Fruit fly (Drosophila melanogaster) whole organism, embryonic: ENCODE measurements around the gene Osi14.
A peak's percentile ranks its signal among the peaks of the same experiment; 100 is the strongest.

Experiments used
- Atf-2 ChIP-seq: fragments of 200-800 bp; sonication (Bioruptor generic); optimal IDR thresholded peaks from 2 replicates; lab custom pipeline; 2016; ENCODE audit warnings: missing biosample characterization, missing genetic modification characterization
- Awh ChIP-seq: fragments of 200-800 bp; sonication (Bioruptor generic); IDR thresholded peaks from 2 replicates; pipeline ENCODE4, ENCODE4 v1.3.6; 2022; ENCODE audit warnings: missing biosample characterization, missing genetic modification characterization
- Blimp-1 ChIP-seq: fragments of 200-800 bp; sonication (Bioruptor generic); optimal IDR thresholded peaks from 3 replicates; lab custom pipeline; 2018; ENCODE audit warnings: missing biosample characterization, missing genetic modification characterization, mild to moderate bottlenecking, moderate library complexity, missing genetic modification reagents
- CG10274 ChIP-seq: fragments of 200-800 bp; sonication (Bioruptor generic); optimal IDR thresholded peaks from 3 replicates; lab custom pipeline; 2017; ENCODE audit warnings: missing biosample characterization, mild to moderate bottlenecking, missing genetic modification characterization
- CG10321 ChIP-seq: fragments of 200-800 bp; sonication (Bioruptor generic); IDR thresholded peaks from 2 replicates; pipeline ENCODE4 v1.3.6; 2022; ENCODE audit warnings: missing biosample characterization, missing genetic modification characterization
- CG10462 ChIP-seq: fragments of 200-800 bp; sonication (Bioruptor generic); optimal IDR thresholded peaks from 2 replicates; lab custom pipeline; 2016; ENCODE audit warnings: missing biosample characterization, missing genetic modification characterization
- CG12219 ChIP-seq: fragments of 200-800 bp; sonication (Bioruptor generic); optimal IDR thresholded peaks from 3 replicates; lab custom pipeline; 2018; ENCODE audit warnings: missing biosample characterization, mild to moderate bottlenecking, missing genetic modification characterization
- CG13624 ChIP-seq: fragments of 200-800 bp; sonication (Bioruptor generic); optimal IDR thresholded peaks from 2 replicates; lab custom pipeline; 2016; ENCODE audit warnings: missing biosample characterization, missing genetic modification characterization
- CG13775 ChIP-seq: fragments of 200-800 bp; sonication (Bioruptor generic); optimal IDR thresholded peaks from 3 replicates; lab custom pipeline; 2017; ENCODE audit warnings: missing biosample characterization, mild to moderate bottlenecking, missing genetic modification characterization
- CG1529 ChIP-seq: fragments of 200-800 bp; sonication (Bioruptor generic); optimal IDR thresholded peaks from 3 replicates; lab custom pipeline; 2018; ENCODE audit warnings: missing biosample characterization, missing genetic modification characterization
- CG15696 ChIP-seq: fragments of 200-800 bp; sonication (Bioruptor generic); optimal IDR thresholded peaks from 2 replicates; lab custom pipeline; 2019; ENCODE audit warnings: missing biosample characterization, mild to moderate bottlenecking, missing genetic modification characterization, moderate library complexity
- CG17186 ChIP-seq: fragments of 200-800 bp; sonication (Bioruptor generic); optimal IDR thresholded peaks from 3 replicates; lab custom pipeline; 2017; ENCODE audit warnings: missing biosample characterization, missing genetic modification reagents, missing genetic modification characterization
- CG17328 ChIP-seq: fragments of 200-800 bp; sonication (Bioruptor generic); IDR thresholded peaks from 2 replicates; pipeline ENCODE4 v1.3.6; 2022; ENCODE audit warnings: missing biosample characterization, missing genetic modification characterization
- CG4328 ChIP-seq: fragments of 200-800 bp; sonication (Bioruptor generic); optimal IDR thresholded peaks from 3 replicates; lab custom pipeline; 2017; ENCODE audit warnings: missing biosample characterization, missing genetic modification reagents, missing genetic modification characterization
- CG7271 ChIP-seq: fragments of 200-800 bp; sonication (Bioruptor generic); optimal IDR thresholded peaks from 2 replicates; lab custom pipeline; 2018; ENCODE audit warnings: missing biosample characterization, mild to moderate bottlenecking, missing genetic modification characterization, moderate library complexity
- CG7372 ChIP-seq: fragments of 200-800 bp; sonication (Bioruptor generic); IDR thresholded peaks from 2 replicates; pipeline ENCODE4 v1.3.6; 2022; ENCODE audit warnings: missing biosample characterization, missing genetic modification characterization
- CHES-1-like ChIP-seq: fragments of 200-800 bp; sonication (Bioruptor generic); optimal IDR thresholded peaks from 2 replicates; lab custom pipeline; 2016; ENCODE audit warnings: missing biosample characterization, missing genetic modification characterization
- D19B ChIP-seq: fragments of 200-800 bp; sonication (Bioruptor generic); optimal IDR thresholded peaks from 2 replicates; lab custom pipeline; 2017; ENCODE audit warnings: missing biosample characterization, mild to moderate bottlenecking, missing genetic modification characterization
- Doc2 ChIP-seq: fragments of 200-800 bp; sonication (Bioruptor generic); IDR thresholded peaks from 2 replicates; pipeline ENCODE4 v1.3.6; 2022; ENCODE audit warnings: missing biosample characterization, missing genetic modification characterization
- Drgx ChIP-seq: fragments of 200-800 bp; sonication (Bioruptor generic); IDR thresholded peaks from 2 replicates; pipeline ENCODE4 v1.3.6; 2022; ENCODE audit warnings: missing biosample characterization, missing genetic modification characterization
- Ets65A ChIP-seq: fragments of 200-800 bp; sonication (Bioruptor generic); peaks from one replicate; lab custom pipeline; 2016; ENCODE audit warnings: missing biosample characterization, missing genetic modification characterization
- HLH4C ChIP-seq: fragments of 200-800 bp; sonication (Bioruptor generic); IDR thresholded peaks from 3 replicates; pipeline ENCODE4 v1.3.6; 2022; ENCODE audit warnings: missing biosample characterization, missing genetic modification characterization; ENCODE audit not compliant: partially characterized antibody
- HmgZ ChIP-seq: fragments of 200-800 bp; sonication (Bioruptor generic); optimal IDR thresholded peaks from 2 replicates; lab custom pipeline; 2018; ENCODE audit warnings: missing biosample characterization, mild to moderate bottlenecking, missing genetic modification characterization
- Max ChIP-seq: fragments of 200-800 bp; sonication (Bioruptor generic); optimal IDR thresholded peaks from 2 replicates; lab custom pipeline; 2016; ENCODE audit warnings: missing biosample characterization, mild to moderate bottlenecking, missing genetic modification characterization
- Sin3A ChIP-seq: fragments of >200 bp; optimal IDR thresholded peaks from 2 replicates; lab custom pipeline; 2018
- Trl ChIP-seq, 3 experiments: fragments of >200 bp in 2 of 3; fragments of 200-800 bp in 1 of 3; sonication (Bioruptor generic) in 1 of 3; optimal IDR thresholded peaks; 2 replicates in 1 of 3; 3 replicates in 2 of 3; lab custom pipeline; 2016 to 2017; ENCODE audit warnings: missing biosample characterization in 1 of 3, missing genetic modification characterization in 1 of 3
- Xrp1 ChIP-seq: fragments of 200-800 bp; sonication (Bioruptor generic); IDR thresholded peaks from 2 replicates; pipeline ENCODE4 v1.3.6; 2022; ENCODE audit warnings: missing biosample characterization, missing genetic modification characterization
- ara ChIP-seq: fragments of 200-800 bp; sonication (Bioruptor generic); IDR thresholded peaks from 2 replicates; pipeline ENCODE4 v1.3.6; 2022; ENCODE audit warnings: missing biosample characterization, missing genetic modification characterization
- dpn ChIP-seq, 2 experiments: fragments of 200-800 bp; sonication (Bioruptor generic); optimal IDR thresholded peaks; 3 replicates each; lab custom pipeline; 2016; ENCODE audit warnings: missing biosample characterization in 2 of 2, missing genetic modification characterization in 2 of 2
- ftz-f1 ChIP-seq: fragments of 200-800 bp; sonication (Bioruptor generic); optimal IDR thresholded peaks from 2 replicates; lab custom pipeline; 2016; ENCODE audit warnings: missing biosample characterization, missing genetic modification characterization
- gce ChIP-seq: fragments of 200-800 bp; sonication (Bioruptor generic); IDR thresholded peaks from 3 replicates; pipeline ENCODE4 v1.3.6; 2022; ENCODE audit warnings: missing biosample characterization, missing genetic modification characterization
- hbn ChIP-seq: fragments of 200-800 bp; sonication (Bioruptor generic); IDR thresholded peaks from 2 replicates; pipeline ENCODE4 v1.3.6; 2022; ENCODE audit warnings: missing biosample characterization, missing genetic modification characterization; ENCODE audit not compliant: partially characterized antibody
- insv ChIP-seq, 2 experiments: fragments of 200-800 bp; sonication (Bioruptor generic); optimal IDR thresholded peaks; 3 replicates each; lab custom pipeline; 2016 to 2018; ENCODE audit warnings: missing biosample characterization in 2 of 2, missing genetic modification characterization in 2 of 2
- kay ChIP-seq: fragments of 200-800 bp; sonication (Bioruptor generic); optimal IDR thresholded peaks from 2 replicates; lab custom pipeline; 2016; ENCODE audit warnings: missing biosample characterization, missing genetic modification characterization
- lbe ChIP-seq: fragments of 200-800 bp; sonication (Bioruptor generic); optimal IDR thresholded peaks from 2 replicates; lab custom pipeline; 2016; ENCODE audit warnings: missing biosample characterization, mild to moderate bottlenecking, missing genetic modification characterization
- mam ChIP-seq: fragments of 200-800 bp; sonication (Bioruptor generic); optimal IDR thresholded peaks from 3 replicates; lab custom pipeline; 2016; ENCODE audit warnings: missing biosample characterization, missing genetic modification characterization
- pan ChIP-seq, 4 experiments: fragments of >200 bp in 3 of 4; fragments of 200-800 bp in 1 of 4; sonication (Bioruptor generic) in 1 of 4; optimal IDR thresholded peaks in 3 of 4; IDR thresholded peaks in 1 of 4; 2 replicates each; pipeline versions ENCODE4 v1.3.6 to Lab custom; 2017 to 2022; ENCODE audit warnings: missing biosample characterization in 2 of 4, missing genetic modification characterization in 2 of 4, mixed read lengths in 1 of 4
- pfk ChIP-seq: fragments of 200-800 bp; sonication (Bioruptor generic); optimal IDR thresholded peaks from 2 replicates; lab custom pipeline; 2018; ENCODE audit warnings: missing biosample characterization, mild to moderate bottlenecking, missing genetic modification characterization, moderate library complexity
- repo ChIP-seq: fragments of 200-800 bp; sonication (Bioruptor generic); optimal IDR thresholded peaks from 2 replicates; lab custom pipeline; 2016; ENCODE audit warnings: missing biosample characterization, missing genetic modification characterization
- schlank ChIP-seq: fragments of 200-800 bp; sonication (Bioruptor generic); optimal IDR thresholded peaks from 2 replicates; lab custom pipeline; 2018; ENCODE audit warnings: missing biosample characterization, mild to moderate bottlenecking, missing genetic modification characterization
- sd ChIP-seq: fragments of 200-800 bp; sonication (Bioruptor generic); optimal IDR thresholded peaks from 3 replicates; lab custom pipeline; 2018; ENCODE audit warnings: missing biosample characterization, mild to moderate bottlenecking, missing genetic modification characterization, moderate library complexity
- sens ChIP-seq: fragments of 200-800 bp; sonication (Bioruptor generic); peaks from one replicate; lab custom pipeline; 2016; ENCODE audit warnings: missing biosample characterization, missing genetic modification characterization
- tgo ChIP-seq: fragments of 200-800 bp; sonication (Bioruptor generic); IDR thresholded peaks from 3 replicates; pipeline ENCODE4 v1.3.6; 2022; ENCODE audit warnings: missing biosample characterization, missing genetic modification characterization
- zfh2 ChIP-seq: fragments of 200-800 bp; sonication (Bioruptor generic); optimal IDR thresholded peaks from 2 replicates; lab custom pipeline; 2016; ENCODE audit warnings: missing biosample characterization, missing genetic modification characterization

Osi14 gene

DNA sequence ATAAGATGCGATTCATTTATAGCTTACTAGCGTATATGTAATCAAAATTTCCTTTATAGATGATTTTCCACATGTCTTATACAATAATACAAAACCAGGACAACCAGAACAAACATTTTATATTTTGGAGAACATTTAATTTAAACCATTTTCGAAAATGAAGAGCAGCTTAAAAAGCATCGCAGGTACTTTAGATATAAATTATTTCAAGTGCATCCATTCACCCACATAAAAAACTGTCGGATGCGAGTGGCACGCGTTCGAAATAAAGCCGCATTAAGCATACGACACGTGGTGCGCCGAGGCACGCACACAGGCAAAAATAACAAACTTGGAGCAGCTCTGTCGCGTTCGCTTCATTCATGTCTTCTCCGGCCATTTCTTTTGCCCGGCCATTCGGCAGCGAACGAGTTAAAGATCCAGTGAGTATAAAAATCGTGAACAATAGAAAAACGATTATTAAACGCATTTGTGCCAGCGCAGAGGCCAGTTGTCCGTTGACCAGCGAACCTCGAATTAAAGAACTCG lies 36.0 kb downstream of the Osi14 start, which contains the start of gene Osi19 (continued):
- no peak for TF ChIP-seq tgo
- no peak for TF ChIP-seq dpn (GFP tag; optimal IDR thresholded peaks at IDR 0.05; lab: Kevin White, UChicago)
- TF ChIP-seq CG7271 (tag; lab: Kevin White, UChicago) = no peak
- TF ChIP-seq CG10462 = no peak
- TF ChIP-seq CHES-1-like = no peak
- no peak for TF ChIP-seq pfk (GFP tag; lab: Kevin White, UChicago)
- TF ChIP-seq CG7372 (GFP tag; lab: Robert Waterston, UW) = peak; percentile 61
- TF ChIP-seq CG13624 (GFP tag; lab: Kevin White, UChicago) = no peak
- no peak for TF ChIP-seq mam (GFP tag; lab: Kevin White, UChicago)
- TF ChIP-seq CG12219 (GFP tag; lab: Kevin White, UChicago) = no peak
- no peak for TF ChIP-seq Atf-2 (GFP tag; lab: Kevin White, UChicago)
- TF ChIP-seq CG10321 (GFP tag; lab: Robert Waterston, UW) = no peak
- peak; percentile 65 for TF ChIP-seq Ets65A (GFP tag; lab: Kevin White, UChicago)
- TF ChIP-seq pan (optimal IDR thresholded peaks at IDR 0.05; lab: Kevin White, UChicago) = no peak
- TF ChIP-seq pan (GFP tag; optimal IDR thresholded peaks at IDR 0.05 in 1 of 2, IDR thresholded peaks at IDR 0.05 in 1 of 2) = no peak
- TF ChIP-seq sens (GFP tag; lab: Kevin White, UChicago) = peak; percentile 86
- no peak for TF ChIP-seq zfh2 (GFP tag; lab: Kevin White, UChicago)
- TF ChIP-seq hbn (GFP tag; lab: Robert Waterston, UW) = no peak
- TF ChIP-seq Sin3A (lab: Kevin White, UChicago) = no peak
- no peak for TF ChIP-seq schlank (tag; lab: Kevin White, UChicago)

DNA sequence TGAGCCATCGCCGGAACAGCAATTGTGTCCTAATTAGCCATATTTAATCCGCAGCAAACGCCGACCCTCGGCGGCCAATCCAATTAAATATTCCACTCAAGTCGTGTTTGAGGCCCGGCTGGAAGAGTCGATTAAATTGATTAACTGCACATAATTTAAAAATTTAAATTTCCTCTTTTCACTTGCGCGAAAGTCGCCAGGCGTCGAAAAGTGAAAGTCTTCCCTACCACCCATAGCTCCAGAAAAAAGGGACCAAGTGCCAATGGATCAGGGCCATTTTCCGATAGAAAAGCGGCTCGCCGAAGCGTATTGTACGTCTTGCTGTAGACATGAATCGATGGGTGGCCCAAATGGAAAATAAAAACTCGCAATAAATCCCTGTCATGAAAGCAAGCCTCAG lies 38.5 kb downstream of the Osi14 start:
- TF ChIP-seq CG13775 (GFP tag; lab: Kevin White, UChicago) (no peak), Blimp-1 (GFP tag; lab: Kevin White, UChicago) (peak; percentile 57), Ets65A (GFP tag; lab: Kevin White, UChicago) (peak; percentile 74)
- TF ChIP-seq, all 482 proteins: peak for 2

DNA sequence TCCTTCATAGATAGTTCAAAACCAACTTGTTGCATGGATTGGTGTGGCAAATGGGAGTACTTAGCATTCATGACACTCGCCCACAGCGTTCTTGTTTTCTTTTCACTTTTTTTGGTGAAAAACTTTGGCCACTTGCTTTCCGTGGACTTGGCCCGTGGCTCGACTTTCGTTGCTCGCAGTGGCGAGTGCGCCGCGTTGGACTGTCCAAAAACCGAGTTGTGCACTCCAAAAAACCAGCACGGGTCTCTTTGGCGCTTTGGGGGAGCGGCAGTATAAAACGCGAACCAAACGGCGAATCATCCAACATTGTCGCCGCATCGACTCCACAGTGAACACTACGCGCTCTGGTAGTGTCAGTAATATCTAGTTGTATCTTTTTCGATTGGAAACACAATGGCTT lies 40.9 kb downstream of the Osi14 start, which contains the start of gene Osi20:
TSS of gene Osi20 (plus strand) at position 301 of the 400 bp plus-strand sequence.
- TF ChIP-seq lbe (GFP tag; lab: Kevin White, UChicago) = no peak
- peak; percentile 50 for TF ChIP-seq Blimp-1 (GFP tag; lab: Kevin White, UChicago)
- TF ChIP-seq ara = 0 out of 2 replicates have a peak, but pooled peaks have one; percentile 18
- TF ChIP-seq CG17328 (GFP tag; lab: Robert Waterston, UW) = no peak
- no peak for TF ChIP-seq kay (GFP tag; lab: Kevin White, UChicago)

DNA sequence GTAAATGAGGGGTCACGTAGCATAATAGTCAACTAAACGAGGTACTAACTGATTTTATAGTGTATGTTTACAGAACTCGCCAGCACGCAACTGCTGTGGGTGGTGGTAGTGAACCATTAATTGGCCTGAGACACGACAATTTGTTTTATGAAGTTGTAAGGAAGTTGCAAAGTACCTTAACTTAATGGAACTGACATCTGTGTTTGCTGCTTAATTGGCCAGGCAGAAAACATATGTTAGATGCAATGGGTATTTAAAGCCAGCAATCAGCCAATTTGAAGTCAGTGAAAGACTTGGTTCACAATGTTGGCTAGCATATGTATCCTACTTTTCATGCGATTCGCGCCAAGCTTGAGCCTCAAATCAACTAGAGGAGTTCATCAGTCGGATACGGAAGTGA lies 42.7 kb downstream of the Osi14 start, which contains the start of gene CG17917:
TSS of gene CG17917 (plus strand) at position 301 of the 400 bp plus-strand sequence.
- TF ChIP-seq repo (GFP tag; lab: Kevin White, UChicago) (no peak), insv (GFP tag; optimal IDR thresholded peaks at IDR 0.05; lab: Kevin White, UChicago) (no peak), CG15696 (no peak), sd (tag; lab: Kevin White, UChicago) (no peak), ftz-f1 (GFP tag; lab: Kevin White, UChicago) (no peak), CG4328 (no peak), gce (no peak), Max (GFP tag; lab: Kevin White, UChicago) (no peak), lbe (GFP tag; lab: Kevin White, UChicago) (no peak), CG17186 (GFP tag; lab: Kevin White, UChicago) (no peak), HLH4C (GFP tag; lab: Robert Waterston, UW) (no peak), Trl (optimal IDR thresholded peaks at IDR 0.05; lab: Kevin White, UChicago) (no peak), Trl (GFP tag; optimal IDR thresholded peaks at IDR 0.05; lab: Kevin White, UChicago) (no peak), CG10274 (GFP tag; lab: Kevin White, UChicago) (no peak), Xrp1 (GFP tag; lab: Robert Waterston, UW) (no peak), Doc2 (GFP tag; lab: Robert Waterston, UW) (no peak), HmgZ (tag; lab: Kevin White, UChicago) (no peak), Drgx (GFP tag; lab: Robert Waterston, UW) (no peak), CG1529 (GFP tag; lab: Kevin White, UChicago) (no peak), D19B (no peak), Awh (GFP tag; lab: Robert Waterston, UW) (no peak)
